Fruit fly (Drosophila melanogaster) whole organism, embryonic: ENCODE data around the gene Gr61a.

Experiments used
- ATbp ChIP-seq: fragments of 200-800 bp; sonication (Bioruptor generic); optimal IDR thresholded peaks from 2 replicates; lab custom pipeline; 2017; ENCODE audit warnings: missing biosample characterization, mild to moderate bottlenecking, missing genetic modification characterization, missing genetic modification reagents
- Atf3 ChIP-seq: fragments of 200-800 bp; sonication (Bioruptor generic); optimal IDR thresholded peaks from 3 replicates; lab custom pipeline; 2016; ENCODE audit warnings: missing biosample characterization, missing genetic modification characterization
- Bgb ChIP-seq: fragments of 200-800 bp; sonication (Bioruptor generic); IDR thresholded peaks from 2 replicates; pipeline ENCODE4 v1.3.6; 2022; ENCODE audit warnings: missing biosample characterization, missing genetic modification characterization; ENCODE audit not compliant: partially characterized antibody
- Blimp-1 ChIP-seq: fragments of 200-800 bp; sonication (Bioruptor generic); optimal IDR thresholded peaks from 3 replicates; lab custom pipeline; 2018; ENCODE audit warnings: missing biosample characterization, missing genetic modification characterization, mild to moderate bottlenecking, moderate library complexity, missing genetic modification reagents
- CG10147 ChIP-seq: fragments of 200-800 bp; sonication (Bioruptor generic); optimal IDR thresholded peaks from 2 replicates; lab custom pipeline; 2019; ENCODE audit warnings: missing biosample characterization, mild to moderate bottlenecking, missing genetic modification characterization, moderate library complexity
- CG10565 ChIP-seq: fragments of 200-800 bp; sonication (Bioruptor generic); optimal IDR thresholded peaks from 3 replicates; lab custom pipeline; 2016; ENCODE audit warnings: missing biosample characterization, mild to moderate bottlenecking, missing genetic modification characterization
- CG11093 ChIP-seq: fragments of 200-800 bp; sonication (Bioruptor generic); IDR thresholded peaks from 3 replicates; pipeline ENCODE4 v1.3.6; 2022; ENCODE audit warnings: missing biosample characterization, missing genetic modification characterization
- CG12104 ChIP-seq: fragments of 200-800 bp; sonication (Bioruptor generic); optimal IDR thresholded peaks from 3 replicates; lab custom pipeline; 2016; ENCODE audit warnings: missing biosample characterization, missing genetic modification characterization
- CG1233 ChIP-seq: fragments of 200-800 bp; sonication (Bioruptor generic); optimal IDR thresholded peaks from 4 replicates; lab custom pipeline; 2018; ENCODE audit warnings: missing biosample characterization, mild to moderate bottlenecking, missing genetic modification characterization
- CG15601 ChIP-seq: fragments of 200-800 bp; sonication (Bioruptor generic); optimal IDR thresholded peaks from 3 replicates; lab custom pipeline; 2019; ENCODE audit warnings: missing biosample characterization, mild to moderate bottlenecking, missing genetic modification characterization, moderate library complexity
- CG1602 ChIP-seq: fragments of 200-800 bp; sonication (Bioruptor generic); optimal IDR thresholded peaks from 3 replicates; lab custom pipeline; 2016; ENCODE audit warnings: missing biosample characterization, missing genetic modification characterization
- CG16815 ChIP-seq: fragments of 200-800 bp; sonication (Bioruptor generic); optimal IDR thresholded peaks from 3 replicates; lab custom pipeline; 2017; ENCODE audit warnings: missing biosample characterization, mild to moderate bottlenecking, missing genetic modification characterization
- CG17612 ChIP-seq: fragments of 200-800 bp; sonication (Bioruptor generic); IDR thresholded peaks from 2 replicates; pipeline ENCODE4 v1.3.6; 2022; ENCODE audit warnings: missing biosample characterization, missing genetic modification characterization
- CG17829 ChIP-seq: fragments of 200-800 bp; optimal IDR thresholded peaks from 2 replicates; lab custom pipeline; 2019; ENCODE audit warnings: missing biosample characterization, mild to moderate bottlenecking, missing genetic modification characterization, moderate library complexity
- CG34422 ChIP-seq: fragments of 200-800 bp; sonication (Bioruptor generic); IDR thresholded peaks from 3 replicates; pipeline ENCODE4 v1.3.6; 2022; ENCODE audit warnings: missing biosample characterization, missing genetic modification characterization
- CG3838 ChIP-seq: fragments of 200-800 bp; sonication (Bioruptor generic); optimal IDR thresholded peaks from 3 replicates; lab custom pipeline; 2016; ENCODE audit warnings: missing biosample characterization, missing genetic modification characterization
- CG6854 ChIP-seq: fragments of 200-800 bp; sonication (Bioruptor generic); optimal IDR thresholded peaks from 3 replicates; lab custom pipeline; 2017; ENCODE audit warnings: missing biosample characterization, mild to moderate bottlenecking, missing genetic modification characterization
- CG8944 ChIP-seq: fragments of 200-800 bp; sonication (Bioruptor generic); optimal IDR thresholded peaks from 3 replicates; lab custom pipeline; 2016; ENCODE audit warnings: missing biosample characterization, missing genetic modification characterization
- CTCF ChIP-seq: fragments of 200-800 bp; sonication (Bioruptor generic); optimal IDR thresholded peaks from 2 replicates; lab custom pipeline; 2017; ENCODE audit warnings: missing biosample characterization, mild to moderate bottlenecking, missing genetic modification characterization, moderate library complexity
- Dek ChIP-seq: fragments of 200-800 bp; sonication (Bioruptor generic); optimal IDR thresholded peaks from 3 replicates; lab custom pipeline; 2019; ENCODE audit warnings: missing biosample characterization, mild to moderate bottlenecking, missing genetic modification characterization, moderate library complexity
- Gsc ChIP-seq: fragments of 200-800 bp; sonication (Bioruptor generic); IDR thresholded peaks from 2 replicates; pipeline ENCODE4 v1.3.6; 2022; ENCODE audit warnings: missing biosample characterization, missing genetic modification characterization
- Gug ChIP-seq: fragments of 200-800 bp; sonication (Bioruptor generic); IDR thresholded peaks from 4 replicates; pipeline ENCODE4 v1.3.6; 2022; ENCODE audit warnings: missing biosample characterization, missing genetic modification characterization
- Hmx ChIP-seq: fragments of 200-800 bp; sonication (Bioruptor generic); optimal IDR thresholded peaks from 2 replicates; lab custom pipeline; 2016; ENCODE audit warnings: missing biosample characterization, missing genetic modification characterization
- Hr39 ChIP-seq: fragments of >200 bp; optimal IDR thresholded peaks from 2 replicates; lab custom pipeline; 2017
- MBD-R2 ChIP-seq: fragments of 200-800 bp; sonication (Bioruptor generic); IDR thresholded peaks from 2 replicates; pipeline ENCODE4 v1.3.6; 2022; ENCODE audit warnings: missing biosample characterization, missing genetic modification characterization
- Side ChIP-seq: fragments of 200-800 bp; sonication (Bioruptor generic); optimal IDR thresholded peaks from 2 replicates; lab custom pipeline; 2016; ENCODE audit warnings: missing biosample characterization, missing genetic modification characterization
- Usf ChIP-seq: fragments of 200-800 bp; sonication (Bioruptor generic); optimal IDR thresholded peaks from 2 replicates; lab custom pipeline; 2017; ENCODE audit warnings: missing genotype, missing biosample characterization, missing genetic modification characterization
- az2 ChIP-seq: fragments of 200-800 bp; sonication (Bioruptor generic); optimal IDR thresholded peaks from 3 replicates; lab custom pipeline; 2016; ENCODE audit warnings: missing biosample characterization, missing genetic modification characterization
- cad ChIP-seq: fragments of >200 bp; optimal IDR thresholded peaks from 2 replicates; lab custom pipeline; 2017; ENCODE audit warnings: missing biosample characterization, missing genetic modification characterization
- cg ChIP-seq: fragments of 200-800 bp; sonication (Bioruptor generic); optimal IDR thresholded peaks from 3 replicates; lab custom pipeline; 2019; ENCODE audit warnings: missing biosample characterization, mild to moderate bottlenecking, missing genetic modification characterization, moderate library complexity
- disco-r ChIP-seq: fragments of 200-800 bp; sonication (Bioruptor generic); optimal IDR thresholded peaks from 2 replicates; lab custom pipeline; 2016; ENCODE audit warnings: missing biosample characterization, missing genetic modification characterization
- dpn ChIP-seq, 2 experiments: fragments of 200-800 bp; sonication (Bioruptor generic); optimal IDR thresholded peaks; 3 replicates each; lab custom pipeline; 2016; ENCODE audit warnings: missing biosample characterization in 2 of 2, missing genetic modification characterization in 2 of 2
- mirr ChIP-seq: fragments of 200-800 bp; sonication (Bioruptor generic); optimal IDR thresholded peaks from 3 replicates; lab custom pipeline; 2018; ENCODE audit warnings: missing biosample characterization, mild to moderate bottlenecking, missing genetic modification characterization
- nerfin-2 ChIP-seq: fragments of 200-800 bp; sonication (Bioruptor generic); IDR thresholded peaks from 2 replicates; pipeline ENCODE4 v1.3.6; 2022; ENCODE audit warnings: missing biosample characterization, missing genetic modification characterization; ENCODE audit not compliant: partially characterized antibody
- nmo ChIP-seq: fragments of 200-800 bp; sonication (Bioruptor generic); optimal IDR thresholded peaks from 2 replicates; lab custom pipeline; 2018; ENCODE audit warnings: missing biosample characterization, mild to moderate bottlenecking, missing genetic modification characterization, moderate library complexity
- oc ChIP-seq: fragments of 200-800 bp; sonication (Bioruptor generic); optimal IDR thresholded peaks from 2 replicates; lab custom pipeline; 2018; ENCODE audit warnings: missing biosample characterization, mild to moderate bottlenecking, missing genetic modification characterization, moderate library complexity
- org-1 ChIP-seq: fragments of 200-800 bp; sonication (Bioruptor generic); optimal IDR thresholded peaks from 2 replicates; lab custom pipeline; 2017; ENCODE audit warnings: missing biosample characterization, missing genetic modification characterization
- pnt ChIP-seq: fragments of 200-800 bp; sonication (Bioruptor generic); optimal IDR thresholded peaks from 3 replicates; lab custom pipeline; 2016; ENCODE audit warnings: missing biosample characterization, missing genetic modification characterization
- prd ChIP-seq, 3 experiments: fragments of >200 bp in 2 of 3; fragments of 200-800 bp in 1 of 3; sonication (Bioruptor generic) in 1 of 3; optimal IDR thresholded peaks in 2 of 3; IDR thresholded peaks in 1 of 3; 2 replicates in 2 of 3; 3 replicates in 1 of 3; pipeline versions ENCODE4 v1.3.6 to Lab custom; 2017 to 2022; ENCODE audit warnings: missing biosample characterization in 1 of 3, missing genetic modification characterization in 1 of 3
- pzg ChIP-seq: fragments of 200-800 bp; sonication (Bioruptor generic); optimal IDR thresholded peaks from 3 replicates; lab custom pipeline; 2018; ENCODE audit warnings: missing biosample characterization, mild to moderate bottlenecking, missing genetic modification characterization, moderate library complexity
- ranshi ChIP-seq: fragments of 200-800 bp; sonication (Bioruptor generic); IDR thresholded peaks from 2 replicates; pipeline ENCODE4 v1.3.6; 2022; ENCODE audit warnings: missing biosample characterization, missing genetic modification characterization
- sima ChIP-seq: fragments of 200-800 bp; sonication (Bioruptor generic); optimal IDR thresholded peaks from 2 replicates; lab custom pipeline; 2016; ENCODE audit warnings: missing biosample characterization, missing genetic modification characterization
- sqz ChIP-seq: fragments of 200-800 bp; sonication (Bioruptor generic); optimal IDR thresholded peaks from 3 replicates; lab custom pipeline; 2018; ENCODE audit warnings: missing biosample characterization, mild to moderate bottlenecking, missing genetic modification characterization
- tap ChIP-seq: fragments of 200-800 bp; optimal IDR thresholded peaks from 3 replicates; lab custom pipeline; 2019; ENCODE audit warnings: missing biosample characterization, mild to moderate bottlenecking, missing genetic modification characterization, moderate library complexity
- tin ChIP-seq: fragments of 200-800 bp; sonication (Bioruptor generic); optimal IDR thresholded peaks from 3 replicates; lab custom pipeline; 2016; ENCODE audit warnings: missing biosample characterization, missing genetic modification characterization
- tup ChIP-seq: fragments of 200-800 bp; sonication (Bioruptor generic); optimal IDR thresholded peaks from 2 replicates; lab custom pipeline; 2016; ENCODE audit warnings: missing biosample characterization, mild to moderate bottlenecking, missing genetic modification characterization, moderate library complexity
- tx ChIP-seq: fragments of 200-800 bp; sonication (Bioruptor generic); optimal IDR thresholded peaks from 2 replicates; lab custom pipeline; 2016; ENCODE audit warnings: missing biosample characterization, missing genetic modification characterization
- usp ChIP-seq: fragments of >200 bp; optimal IDR thresholded peaks from 2 replicates; lab custom pipeline; 2017; ENCODE audit warnings: missing biosample characterization, missing genetic modification characterization
- wdn ChIP-seq: fragments of 200-800 bp; sonication (Bioruptor generic); IDR thresholded peaks from 2 replicates; pipeline ENCODE4 v1.3.6; 2022; ENCODE audit warnings: missing biosample characterization, missing genetic modification characterization
- wek ChIP-seq: fragments of 200-800 bp; sonication (Bioruptor generic); optimal IDR thresholded peaks from 3 replicates; lab custom pipeline; 2018; ENCODE audit warnings: missing biosample characterization, mild to moderate bottlenecking, missing genetic modification characterization, moderate library complexity
- zfh2 ChIP-seq: fragments of 200-800 bp; sonication (Bioruptor generic); optimal IDR thresholded peaks from 2 replicates; lab custom pipeline; 2016; ENCODE audit warnings: missing biosample characterization, missing genetic modification characterization

The Gr61a gene

DNA sequence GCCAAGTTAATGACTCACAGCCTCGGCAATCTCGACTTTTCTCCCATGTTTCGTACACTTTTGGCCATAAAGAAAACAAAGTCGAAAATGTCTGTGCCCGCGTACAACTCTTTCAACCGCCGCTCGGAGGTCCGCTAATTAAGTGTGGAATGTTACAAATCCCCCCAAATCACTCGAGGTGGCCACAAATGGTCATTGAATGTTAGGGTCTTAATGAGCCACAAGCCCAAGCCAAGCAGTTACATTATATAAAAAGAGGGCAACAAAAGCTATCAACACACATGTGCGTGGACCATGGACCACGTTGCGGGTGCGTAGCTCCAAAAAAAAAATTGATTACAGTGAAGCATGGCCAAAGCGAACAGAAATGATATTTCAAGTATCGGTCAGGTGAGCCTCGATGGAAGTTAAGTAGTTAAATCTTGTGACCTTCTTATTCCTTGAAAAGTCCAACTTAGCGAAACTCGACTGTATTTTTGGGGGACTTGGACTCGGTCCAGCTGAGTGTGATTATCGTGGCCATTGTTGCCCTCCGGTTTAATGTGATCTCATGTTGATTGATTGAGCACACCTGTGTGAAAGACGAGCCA is 21.9 kb upstream of the Gr61a start (continued):
- TF ChIP-seq ranshi (GFP tag; lab: Robert Waterston, UW) (peak; percentile 94), Side (GFP tag; lab: Kevin White, UChicago) (peak; percentile 84), tup (GFP tag; lab: Kevin White, UChicago) (peak; percentile 53), cg (no peak), nmo (GFP tag; lab: Kevin White, UChicago) (peak; percentile 83), wdn (GFP tag; lab: Robert Waterston, UW) (peak; percentile 81), CG1602 (GFP tag; lab: Kevin White, UChicago) (peak; percentile 78), dpn (GFP tag; optimal IDR thresholded peaks at IDR 0.05; lab: Kevin White, UChicago) (peak; percentile 88 to 94), Gug (GFP tag; lab: Robert Waterston, UW) (peak; percentile 94), az2 (GFP tag; lab: Kevin White, UChicago) (peak; percentile 92), tx (GFP tag; lab: Kevin White, UChicago) (peak; percentile 81), nerfin-2 (GFP tag; lab: Robert Waterston, UW) (no peak), CG17612 (GFP tag; lab: Robert Waterston, UW) (peak; percentile 66; the same call in 1 of the 2 replicates), Atf3 (GFP tag; lab: Kevin White, UChicago) (peak; percentile 78), Blimp-1 (GFP tag; lab: Kevin White, UChicago) (peak; percentile 82), sqz (GFP tag; lab: Kevin White, UChicago) (peak; percentile 98), mirr (GFP tag; lab: Kevin White, UChicago) (peak; percentile 78), Usf (GFP tag; lab: Kevin White, UChicago) (peak; percentile 60), CG8944 (peak; percentile 86), sima (GFP tag; lab: Kevin White, UChicago) (peak; percentile 54), CG10565 (GFP tag; lab: Kevin White, UChicago) (no peak), CG6854 (GFP tag; lab: Kevin White, UChicago) (peak; percentile 57), prd (optimal IDR thresholded peaks at IDR 0.05; lab: Kevin White, UChicago) (no peak), prd (GFP tag; IDR thresholded peaks at IDR 0.05; lab: Robert Waterston, UW) (peak; percentile 95), CG15601 (tag; lab: Kevin White, UChicago) (peak; percentile 83), CG17829 (tag; lab: Kevin White, UChicago) (peak; percentile 80), pnt (GFP tag; lab: Kevin White, UChicago) (peak; percentile 89), tap (tag; lab: Kevin White, UChicago) (peak; percentile 77), MBD-R2 (GFP tag; lab: Robert Waterston, UW) (peak; percentile 71), CG11093 (GFP tag; lab: Robert Waterston, UW) (peak; percentile 86), CG16815 (GFP tag; lab: Kevin White, UChicago) (peak; percentile 61), wek (GFP tag; lab: Kevin White, UChicago) (peak; percentile 78), disco-r (GFP tag; lab: Kevin White, UChicago) (peak; percentile 82), CG12104 (peak; percentile 74), cad (GFP tag; lab: Kevin White, UChicago) (no peak), CG34422 (GFP tag; lab: Robert Waterston, UW) (peak; percentile 97), Gsc (GFP tag; lab: Robert Waterston, UW) (peak; percentile 75), tin (GFP tag; lab: Kevin White, UChicago) (peak; percentile 89), Hmx (GFP tag; lab: Kevin White, UChicago) (peak; percentile 21), pzg (no peak), org-1 (peak; percentile 86), oc (peak; percentile 94), ATbp (GFP tag; lab: Kevin White, UChicago) (peak; percentile 87), Hr39 (no peak), CTCF (GFP tag; lab: Kevin White, UChicago) (no peak), Dek (tag; lab: Kevin White, UChicago) (peak; percentile 89), usp (no peak), CG1233 (peak; percentile 79), CG10147 (GFP tag; lab: Kevin White, UChicago) (peak; percentile 69), Bgb (GFP tag; lab: Robert Waterston, UW) (no peak), zfh2 (peak; percentile 83), CG3838 (peak; percentile 66)
